Fruit fly (Drosophila melanogaster) whole organism, embryonic: ENCODE data around the gene CG14153.

Experiments
- Asciz ChIP-seq: fragments of 200-800 bp; sonication (Bioruptor generic); optimal IDR thresholded peaks from 2 replicates; lab custom pipeline; 2017; ENCODE audit warnings: missing biosample characterization, mild to moderate bottlenecking, missing genetic modification characterization, missing genetic modification reagents
- Atf6 ChIP-seq: fragments of 200-800 bp; sonication (Bioruptor generic); IDR thresholded peaks from 2 replicates; pipeline ENCODE4 v1.3.6; 2022; ENCODE audit warnings: missing biosample characterization, missing genetic modification characterization
- BEAF-32 ChIP-seq: fragments of 200-800 bp; sonication (Bioruptor generic); optimal IDR thresholded peaks from 3 replicates; lab custom pipeline; 2017; ENCODE audit warnings: missing biosample characterization, missing genetic modification characterization, mild to moderate bottlenecking, moderate library complexity, missing genetic modification reagents
- Bteb2 ChIP-seq: fragments of 200-800 bp; sonication (Bioruptor generic); optimal IDR thresholded peaks from 2 replicates; lab custom pipeline; 2016; ENCODE audit warnings: missing biosample characterization, missing genetic modification characterization
- C15 ChIP-seq: fragments of 200-800 bp; sonication (Bioruptor generic); IDR thresholded peaks from 3 replicates; pipeline ENCODE4 v1.3.6; 2022; ENCODE audit warnings: missing biosample characterization, missing genetic modification characterization
- CG11456 ChIP-seq: fragments of 200-800 bp; sonication (Bioruptor generic); IDR thresholded peaks from 3 replicates; pipeline ENCODE4 v1.3.6; 2022; ENCODE audit warnings: missing biosample characterization, missing genetic modification characterization
- CG12659 ChIP-seq: fragments of 200-800 bp; sonication (Bioruptor generic); optimal IDR thresholded peaks from 3 replicates; lab custom pipeline; 2017; ENCODE audit warnings: mild to moderate bottlenecking, missing biosample characterization, missing genetic modification reagents, missing genetic modification characterization
- CG12744 ChIP-seq: fragments of 200-800 bp; sonication (Bioruptor generic); optimal IDR thresholded peaks from 2 replicates; lab custom pipeline; 2016; ENCODE audit warnings: missing biosample characterization, missing genetic modification characterization
- CG13424 ChIP-seq: fragments of 200-800 bp; sonication (Bioruptor generic); optimal IDR thresholded peaks from 2 replicates; lab custom pipeline; 2019; ENCODE audit warnings: missing biosample characterization, mild to moderate bottlenecking, missing genetic modification characterization, moderate library complexity
- CG14441 ChIP-seq: fragments of 200-800 bp; sonication (Bioruptor generic); IDR thresholded peaks from 2 replicates; pipeline ENCODE4 v1.3.6; 2022; ENCODE audit warnings: missing biosample characterization, missing genetic modification characterization
- CG14860 ChIP-seq: fragments of 200-800 bp; sonication (Bioruptor generic); IDR thresholded peaks from 3 replicates; pipeline ENCODE4 v1.3.6; 2022; ENCODE audit warnings: missing biosample characterization, missing genetic modification characterization; ENCODE audit not compliant: partially characterized antibody
- CG15514 ChIP-seq: fragments of 200-800 bp; sonication (Bioruptor generic); optimal IDR thresholded peaks from 3 replicates; lab custom pipeline; 2017; ENCODE audit warnings: missing biosample characterization, missing genetic modification characterization, mild to moderate bottlenecking, moderate library complexity, missing genetic modification reagents
- CG17186 ChIP-seq: fragments of 200-800 bp; sonication (Bioruptor generic); optimal IDR thresholded peaks from 3 replicates; lab custom pipeline; 2017; ENCODE audit warnings: missing biosample characterization, missing genetic modification reagents, missing genetic modification characterization
- CG18262 ChIP-seq: fragments of 200-800 bp; optimal IDR thresholded peaks from 3 replicates; lab custom pipeline; 2019; ENCODE audit warnings: missing biosample characterization, mild to moderate bottlenecking, missing genetic modification characterization, moderate library complexity
- CG2129 ChIP-seq: fragments of 200-800 bp; sonication (Bioruptor generic); IDR thresholded peaks from 2 replicates; pipeline ENCODE4 v1.3.6; 2022; ENCODE audit warnings: missing biosample characterization, missing genetic modification characterization; ENCODE audit not compliant: partially characterized antibody
- CG31388 ChIP-seq: fragments of 200-800 bp; sonication (Bioruptor generic); optimal IDR thresholded peaks from 2 replicates; lab custom pipeline; 2016; ENCODE audit warnings: missing biosample characterization, missing genetic modification characterization
- CG34224 ChIP-seq: fragments of 200-800 bp; sonication (Bioruptor generic); IDR thresholded peaks from 3 replicates; pipeline ENCODE4 v1.3.6; 2022; ENCODE audit warnings: missing biosample characterization, missing genetic modification characterization; ENCODE audit not compliant: partially characterized antibody
- CG4328 ChIP-seq: fragments of 200-800 bp; sonication (Bioruptor generic); optimal IDR thresholded peaks from 3 replicates; lab custom pipeline; 2017; ENCODE audit warnings: missing biosample characterization, missing genetic modification reagents, missing genetic modification characterization
- CG6765 ChIP-seq: fragments of 200-800 bp; sonication (Bioruptor generic); optimal IDR thresholded peaks from 3 replicates; lab custom pipeline; 2017; ENCODE audit warnings: missing biosample characterization, mild to moderate bottlenecking, missing genetic modification characterization
- CG8290 ChIP-seq, 3 experiments: fragments of 200-800 bp; sonication (Bioruptor generic); optimal IDR thresholded peaks; 2 replicates each; lab custom pipeline; 2016 to 2019; ENCODE audit warnings: missing biosample characterization in 3 of 3, missing genetic modification characterization in 3 of 3, mild to moderate bottlenecking in 2 of 3, moderate library complexity in 1 of 3
- CHES-1-like ChIP-seq: fragments of 200-800 bp; sonication (Bioruptor generic); optimal IDR thresholded peaks from 2 replicates; lab custom pipeline; 2016; ENCODE audit warnings: missing biosample characterization, missing genetic modification characterization
- CTCF ChIP-seq: fragments of 200-800 bp; sonication (Bioruptor generic); optimal IDR thresholded peaks from 2 replicates; lab custom pipeline; 2017; ENCODE audit warnings: missing biosample characterization, mild to moderate bottlenecking, missing genetic modification characterization, moderate library complexity
- Chrac-16 ChIP-seq: fragments of 200-800 bp; sonication (Bioruptor generic); optimal IDR thresholded peaks from 3 replicates; lab custom pipeline; 2016; ENCODE audit warnings: missing biosample characterization, missing genetic modification characterization
- Dfd ChIP-seq, 2 experiments: fragments of >200 bp; optimal IDR thresholded peaks; 2 replicates each; lab custom pipeline; 2017; ENCODE audit warnings: missing biosample characterization in 2 of 2, missing genetic modification characterization in 2 of 2
- Doc3 ChIP-seq: fragments of 200-800 bp; sonication (Bioruptor generic); IDR thresholded peaks from 3 replicates; pipeline ENCODE4 v1.3.6; 2022; ENCODE audit warnings: missing biosample characterization, missing genetic modification characterization; ENCODE audit not compliant: partially characterized antibody
- Drgx ChIP-seq: fragments of 200-800 bp; sonication (Bioruptor generic); IDR thresholded peaks from 2 replicates; pipeline ENCODE4 v1.3.6; 2022; ENCODE audit warnings: missing biosample characterization, missing genetic modification characterization
- Hey ChIP-seq: fragments of 200-800 bp; sonication (Bioruptor generic); optimal IDR thresholded peaks from 3 replicates; lab custom pipeline; 2018; ENCODE audit warnings: missing biosample characterization, mild to moderate bottlenecking, missing genetic modification characterization
- Hr39 ChIP-seq: fragments of >200 bp; optimal IDR thresholded peaks from 2 replicates; lab custom pipeline; 2017
- Lim3 ChIP-seq: fragments of 200-800 bp; sonication (Bioruptor generic); IDR thresholded peaks from 2 replicates; pipeline ENCODE4 v1.3.6; 2022; ENCODE audit warnings: missing biosample characterization, missing genetic modification characterization
- Nf-YA ChIP-seq: fragments of 200-800 bp; sonication (Bioruptor generic); IDR thresholded peaks from 2 replicates; pipeline ENCODE4 v1.3.6; 2022; ENCODE audit warnings: missing biosample characterization, missing genetic modification characterization
- Opbp ChIP-seq: fragments of 200-800 bp; sonication (Bioruptor generic); IDR thresholded peaks from 3 replicates; pipeline ENCODE4 v1.3.6; 2022; ENCODE audit warnings: missing biosample characterization, missing genetic modification characterization; ENCODE audit not compliant: partially characterized antibody
- Ssrp ChIP-seq: fragments of 200-800 bp; sonication (Bioruptor generic); optimal IDR thresholded peaks from 2 replicates; lab custom pipeline; 2018; ENCODE audit warnings: missing biosample characterization, mild to moderate bottlenecking, missing genetic modification characterization, moderate library complexity
- TFAM ChIP-seq: fragments of 200-800 bp; sonication (Bioruptor generic); optimal IDR thresholded peaks from 2 replicates; lab custom pipeline; 2017; ENCODE audit warnings: missing biosample characterization, missing genetic modification characterization, inconsistent platforms
- ash1 ChIP-seq: fragments of 200-800 bp; sonication (Bioruptor generic); optimal IDR thresholded peaks from 2 replicates; lab custom pipeline; 2018; ENCODE audit warnings: missing biosample characterization, mild to moderate bottlenecking, missing genetic modification characterization
- br ChIP-seq: fragments of >200 bp; optimal IDR thresholded peaks from 2 replicates; lab custom pipeline; 2017
- btn ChIP-seq: fragments of 200-800 bp; sonication (Bioruptor generic); optimal IDR thresholded peaks from 2 replicates; lab custom pipeline; 2016; ENCODE audit warnings: missing biosample characterization, missing genetic modification characterization
- chinmo ChIP-seq: fragments of 200-800 bp; sonication (Bioruptor generic); IDR thresholded peaks from 4 replicates; pipeline ENCODE4 v1.3.6; 2022; ENCODE audit warnings: missing biosample characterization, missing genetic modification characterization; ENCODE audit not compliant: partially characterized antibody
- cwo ChIP-seq: fragments of 200-800 bp; sonication (Bioruptor generic); optimal IDR thresholded peaks from 3 replicates; lab custom pipeline; 2017; ENCODE audit warnings: missing biosample characterization, missing genetic modification characterization, mild to moderate bottlenecking, moderate library complexity, missing genetic modification reagents
- disco-r ChIP-seq: fragments of 200-800 bp; sonication (Bioruptor generic); optimal IDR thresholded peaks from 2 replicates; lab custom pipeline; 2016; ENCODE audit warnings: missing biosample characterization, missing genetic modification characterization
- emc ChIP-seq: fragments of 200-800 bp; sonication (Bioruptor generic); optimal IDR thresholded peaks from 2 replicates; lab custom pipeline; 2016; ENCODE audit warnings: missing biosample characterization, missing genetic modification characterization
- ewg ChIP-seq: fragments of 200-800 bp; sonication (Bioruptor generic); optimal IDR thresholded peaks from 3 replicates; lab custom pipeline; 2017; ENCODE audit warnings: mild to moderate bottlenecking, missing biosample characterization, missing genetic modification reagents, missing genetic modification characterization
- gt ChIP-seq: fragments of 200-800 bp; sonication (Bioruptor generic); IDR thresholded peaks from 2 replicates; pipeline ENCODE4 v1.3.6; 2022; ENCODE audit warnings: missing biosample characterization, missing genetic modification characterization
- h ChIP-seq: fragments of >200 bp; optimal IDR thresholded peaks from 2 replicates; lab custom pipeline; 2017
- hb ChIP-seq: fragments of 200-800 bp; sonication (Bioruptor generic); IDR thresholded peaks from 3 replicates; pipeline ENCODE4 v1.3.6; 2022; ENCODE audit warnings: missing biosample characterization, missing genetic modification characterization; ENCODE audit not compliant: partially characterized antibody
- hth ChIP-seq: fragments of >200 bp; optimal IDR thresholded peaks from 2 replicates; lab custom pipeline; 2017; ENCODE audit warnings: inconsistent platforms
- nerfin-2 ChIP-seq: fragments of 200-800 bp; sonication (Bioruptor generic); IDR thresholded peaks from 2 replicates; pipeline ENCODE4 v1.3.6; 2022; ENCODE audit warnings: missing biosample characterization, missing genetic modification characterization; ENCODE audit not compliant: partially characterized antibody
- p53 ChIP-seq: fragments of 200-800 bp; sonication (Bioruptor generic); optimal IDR thresholded peaks from 2 replicates; lab custom pipeline; 2016; ENCODE audit warnings: missing biosample characterization, missing genetic modification characterization
- sc ChIP-seq, 3 experiments: fragments of >200 bp in 2 of 3; fragments of 200-800 bp in 1 of 3; sonication (Bioruptor generic) in 1 of 3; optimal IDR thresholded peaks; 2 replicates in 2 of 3; 3 replicates in 1 of 3; lab custom pipeline; 2017; ENCODE audit warnings: mild to moderate bottlenecking in 1 of 3, missing biosample characterization in 1 of 3, missing genetic modification characterization in 1 of 3, missing genetic modification reagents in 1 of 3
- wdn ChIP-seq: fragments of 200-800 bp; sonication (Bioruptor generic); IDR thresholded peaks from 2 replicates; pipeline ENCODE4 v1.3.6; 2022; ENCODE audit warnings: missing biosample characterization, missing genetic modification characterization
- zf30C ChIP-seq: fragments of 200-800 bp; sonication (Bioruptor generic); optimal IDR thresholded peaks from 3 replicates; lab custom pipeline; 2018; ENCODE audit warnings: missing biosample characterization, mild to moderate bottlenecking, missing genetic modification characterization
- zfh2 ChIP-seq: fragments of 200-800 bp; sonication (Bioruptor generic); optimal IDR thresholded peaks from 2 replicates; lab custom pipeline; 2016; ENCODE audit warnings: missing biosample characterization, missing genetic modification characterization

The CG14153 gene

DNA sequence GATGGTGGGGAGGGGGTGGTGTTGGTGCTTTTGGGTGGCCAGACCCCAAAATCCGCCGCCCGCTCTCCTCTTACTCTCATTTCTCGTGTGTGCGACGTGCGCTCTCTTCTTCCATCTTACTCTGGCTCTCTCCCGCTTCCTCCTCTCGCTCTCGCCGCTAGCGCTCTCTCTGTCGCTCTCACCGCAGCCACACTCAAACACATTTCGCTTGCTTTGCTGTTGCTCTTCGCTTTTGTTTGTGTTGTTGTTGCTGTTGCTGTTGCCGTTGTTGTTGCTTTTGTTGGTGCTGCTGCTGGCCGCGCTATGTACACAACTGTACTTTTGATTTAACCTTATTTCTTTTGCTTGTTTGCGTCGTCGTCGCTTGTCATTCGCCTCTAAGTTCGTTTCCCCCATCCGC lies 38.5 kb downstream of the CG14153 start (continued):
- no peak for TF ChIP-seq disco-r (GFP tag; lab: Kevin White, UChicago)
- no peak for TF ChIP-seq hb (GFP tag; lab: Robert Waterston, UW)
- peak; percentile 32; the same call in 1 of the 3 replicates for TF ChIP-seq Doc3 (GFP tag; lab: Robert Waterston, UW)
- TF ChIP-seq C15 (GFP tag; lab: Robert Waterston, UW): no peak
- no peak for TF ChIP-seq Ssrp
- no peak for TF ChIP-seq CG18262 (tag; lab: Kevin White, UChicago)
- no peak for TF ChIP-seq br (lab: Kevin White, UChicago)
- TF ChIP-seq btn (GFP tag; lab: Kevin White, UChicago): no peak
- TF ChIP-seq CG14441 (GFP tag; lab: Robert Waterston, UW): no peak
- no peak for TF ChIP-seq Opbp (GFP tag; lab: Robert Waterston, UW)
- TF ChIP-seq Lim3: no peak
- TF ChIP-seq CHES-1-like: peak; percentile 5
- TF ChIP-seq CG14860 (GFP tag; lab: Robert Waterston, UW): no peak
- TF ChIP-seq Hey: no peak
- TF ChIP-seq ewg (GFP tag; lab: Kevin White, UChicago): no peak
- TF ChIP-seq CG2129: no peak
- TF ChIP-seq CG34224 (GFP tag; lab: Robert Waterston, UW): no peak
- no peak for TF ChIP-seq CG12744
- TF ChIP-seq zfh2 (GFP tag; lab: Kevin White, UChicago): no peak
- no peak for TF ChIP-seq CG4328 (GFP tag; lab: Kevin White, UChicago)
- no peak for TF ChIP-seq Bteb2 (GFP tag; lab: Kevin White, UChicago)
- no peak for TF ChIP-seq zf30C (GFP tag; lab: Kevin White, UChicago)
- no peak for TF ChIP-seq CTCF (GFP tag; lab: Kevin White, UChicago)
- no peak for TF ChIP-seq sc (optimal IDR thresholded peaks at IDR 0.05; lab: Kevin White, UChicago)
- TF ChIP-seq sc (GFP tag; optimal IDR thresholded peaks at IDR 0.05; lab: Kevin White, UChicago): no peak
- TF ChIP-seq nerfin-2 (GFP tag; lab: Robert Waterston, UW): no peak
- TF ChIP-seq h (lab: Kevin White, UChicago): no peak
- TF ChIP-seq CG11456 (GFP tag; lab: Robert Waterston, UW): no peak
- no peak for TF ChIP-seq BEAF-32 (GFP tag; lab: Kevin White, UChicago)
- no peak for TF ChIP-seq hth
- TF ChIP-seq gt (GFP tag; lab: Robert Waterston, UW): no peak
- peak; percentile 32; the same call in 1 of the 2 replicates for TF ChIP-seq Atf6 (GFP tag; lab: Robert Waterston, UW)
- peak; percentile 16; the same call in 1 of the 2 replicates for TF ChIP-seq Drgx
- TF ChIP-seq CG31388 (GFP tag; lab: Kevin White, UChicago): no peak
- no peak for TF ChIP-seq cwo (GFP tag; lab: Kevin White, UChicago)
- TF ChIP-seq emc (GFP tag; lab: Kevin White, UChicago): no peak
- no peak for TF ChIP-seq CG8290 (GFP tag; optimal IDR thresholded peaks at IDR 0.05; lab: Kevin White, UChicago)
- TF ChIP-seq CG8290 (tag; optimal IDR thresholded peaks at IDR 0.05; lab: Kevin White, UChicago): no peak
- no peak for TF ChIP-seq CG12659
- TF ChIP-seq p53 (GFP tag; lab: Kevin White, UChicago): no peak
- no peak for TF ChIP-seq Hr39 (lab: Kevin White, UChicago)
- TF ChIP-seq CG6765 (GFP tag; lab: Kevin White, UChicago): no peak
- TF ChIP-seq chinmo: peak; percentile 81; the same call in 2 of the 4 replicates
- no peak for TF ChIP-seq ash1 (GFP tag; lab: Kevin White, UChicago)
- TF ChIP-seq Dfd (GFP tag; optimal IDR thresholded peaks at IDR 0.05; lab: Kevin White, UChicago): no peak
- TF ChIP-seq CG15514: peak; percentile 25
- TF ChIP-seq Nf-YA: no peak
- TF ChIP-seq CG17186 (GFP tag; lab: Kevin White, UChicago): no peak
- TF ChIP-seq CG13424: no peak
- no peak for TF ChIP-seq Asciz (GFP tag; lab: Kevin White, UChicago)
- TF ChIP-seq Chrac-16: no peak
- peak; percentile 49; the same call in 1 of the 2 replicates for TF ChIP-seq wdn (GFP tag; lab: Robert Waterston, UW)
- TF ChIP-seq TFAM (GFP tag; lab: Kevin White, UChicago): no peak
